Worm (Caenorhabditis elegans) whole organism, late embryonic: ENCODE data around the gene K05B2.4.

Experiments
- ceh-19 ChIP-seq: fragments of 200-800 bp; sonication (Bioruptor generic); optimal IDR thresholded peaks from 2 replicates; lab custom pipeline; 2018; ENCODE audit warnings: mild to moderate bottlenecking, missing genetic modification characterization, missing compliant biosample characterization
- ceh-31 ChIP-seq: sonication (generic microtip); optimal IDR thresholded peaks from 2 replicates; lab custom pipeline; 2016; ENCODE audit warnings: missing genetic modification characterization, missing compliant biosample characterization
- ceh-6 ChIP-seq: fragments of 200-800 bp; sonication (Bioruptor generic); optimal IDR thresholded peaks from 2 replicates; lab custom pipeline; 2018; ENCODE audit warnings: mild to moderate bottlenecking, missing genetic modification characterization, missing compliant biosample characterization
- nhr-232 ChIP-seq: sonication (generic microtip); optimal IDR thresholded peaks from 2 replicates; lab custom pipeline; 2016; ENCODE audit warnings: missing genetic modification characterization, missing compliant biosample characterization
- pax-1 ChIP-seq: fragments of 150-350 bp; optimal IDR thresholded peaks from 2 replicates; lab custom pipeline; 2014; ENCODE audit warnings: missing biosample characterization, missing genetic modification characterization
- pha-4 ChIP-seq: fragments of 150-350 bp; optimal IDR thresholded peaks from 2 replicates; lab custom pipeline; 2018; ENCODE audit warnings: missing biosample characterization, missing genetic modification reagents, missing genetic modification characterization
- sdc-2 ChIP-seq: sonication (generic microtip); optimal IDR thresholded peaks from 2 replicates; lab custom pipeline; 2016; ENCODE audit warnings: missing genotype, missing genetic modification characterization, missing compliant biosample characterization
- syd-9 ChIP-seq: sonication (generic microtip); optimal IDR thresholded peaks from 2 replicates; lab custom pipeline; 2016; ENCODE audit warnings: mild to moderate bottlenecking, missing genetic modification characterization, moderate library complexity, missing compliant biosample characterization
- tbx-2 ChIP-seq: sonication (generic microtip); optimal IDR thresholded peaks from 2 replicates; lab custom pipeline; 2016; ENCODE audit warnings: missing genetic modification characterization, missing compliant biosample characterization

ce11 chrX:4959440-4959839, 38.6 kb upstream of the K05B2.4 start:
- TF ChIP-seq ceh-6 (GFP tag; lab: Kevin White, UChicago) (no peak), ceh-31 (tag; lab: Kevin White, UChicago) (no peak), pax-1 (tag; lab: Kevin White, UChicago) (no peak), syd-9 (tag; lab: Kevin White, UChicago) (no peak), ceh-19 (GFP tag; lab: Kevin White, UChicago) (no peak), tbx-2 (tag; lab: Kevin White, UChicago) (no peak), sdc-2 (no peak), pha-4 (no peak), nhr-232 (tag; lab: Kevin White, UChicago) (no peak)
